Fruit fly (Drosophila melanogaster) whole organism, wandering third instar larva: ENCODE data around the gene CG43731.

Experiments used
- Abd-B ChIP-seq: fragments of >200 bp; optimal IDR thresholded peaks from 2 replicates; lab custom pipeline; 2017; ENCODE audit warnings: missing biosample characterization, missing genetic modification characterization
- Dfd ChIP-seq: fragments of >200 bp; optimal IDR thresholded peaks from 2 replicates; lab custom pipeline; 2017; ENCODE audit warnings: missing biosample characterization, missing genetic modification characterization
- Dif ChIP-seq: fragments of 200-275, 200-300 bp; sonication (Bioruptor generic); optimal IDR thresholded peaks from 2 replicates; lab custom pipeline; 2018; ENCODE audit warnings: missing biosample characterization, missing genetic modification characterization; ENCODE audit not compliant: partially characterized antibody
- GATAd ChIP-seq: sonication (Bioruptor generic); optimal IDR thresholded peaks from 2 replicates; lab custom pipeline; 2016; ENCODE audit warnings: missing biosample characterization, missing genetic modification characterization
- HLH106 ChIP-seq: fragments of 200-800 bp; optimal IDR thresholded peaks from 3 replicates; lab custom pipeline; 2019; ENCODE audit warnings: missing biosample characterization, mild to moderate bottlenecking, missing genetic modification characterization, moderate library complexity
- Hnf4 ChIP-seq: fragments of 200-800 bp; sonication (Bioruptor generic); optimal IDR thresholded peaks from 2 replicates; lab custom pipeline; 2016; ENCODE audit warnings: missing biosample characterization, mild to moderate bottlenecking, missing genetic modification characterization
- Hr78 ChIP-seq: fragments of >200 bp; optimal IDR thresholded peaks from 2 replicates; lab custom pipeline; 2017; ENCODE audit warnings: missing biosample characterization, missing genetic modification characterization
- Hr83 ChIP-seq: fragments of 200-300 bp; sonication (Bioruptor generic); optimal IDR thresholded peaks from 2 replicates; lab custom pipeline; 2016; ENCODE audit warnings: missing biosample characterization, mild to moderate bottlenecking, missing genetic modification characterization, moderate library complexity; ENCODE audit not compliant: poor library complexity, severe bottlenecking
- Jra ChIP-seq: sonication (Bioruptor generic); optimal IDR thresholded peaks from 2 replicates; lab custom pipeline; 2016; ENCODE audit warnings: missing biosample characterization, missing genetic modification characterization
- Mio ChIP-seq: sonication (Bioruptor generic); optimal IDR thresholded peaks from 2 replicates; lab custom pipeline; 2016; ENCODE audit warnings: missing biosample characterization, missing genetic modification characterization
- Myc ChIP-seq: fragments of >200 bp; optimal IDR thresholded peaks from 2 replicates; lab custom pipeline; 2017
- N ChIP-seq: fragments of >200 bp; optimal IDR thresholded peaks from 2 replicates; lab custom pipeline; 2018; ENCODE audit warnings: missing biosample characterization, missing external identifiers, missing genetic modification characterization
- OdsH ChIP-seq: fragments of 200-800 bp; sonication (Bioruptor generic); optimal IDR thresholded peaks from 2 replicates; lab custom pipeline; 2016; ENCODE audit warnings: missing biosample characterization, mild to moderate bottlenecking, missing genetic modification characterization
- Rel ChIP-seq, 2 experiments: fragments of 200-800 bp; sonication (Bioruptor generic) in 1 of 2; optimal IDR thresholded peaks; 2 replicates in 1 of 2; 3 replicates in 1 of 2; lab custom pipeline; 2016 to 2019; ENCODE audit warnings: mild to moderate bottlenecking in 2 of 2, missing biosample characterization in 2 of 2, missing genetic modification characterization in 2 of 2, moderate library complexity in 1 of 2
- Sp1 ChIP-seq: fragments of 200-800 bp; sonication (Bioruptor generic); optimal IDR thresholded peaks from 3 replicates; lab custom pipeline; 2019; ENCODE audit warnings: missing biosample characterization, mild to moderate bottlenecking, missing genetic modification characterization, moderate library complexity
- Vsx2 ChIP-seq: fragments of 200-300, 225-300 bp; sonication (Bioruptor generic); optimal IDR thresholded peaks from 2 replicates; lab custom pipeline; 2018; ENCODE audit warnings: missing biosample characterization, missing genetic modification characterization; ENCODE audit not compliant: partially characterized antibody
- br ChIP-seq: fragments of 200-800 bp; sonication (Bioruptor generic); optimal IDR thresholded peaks from 2 replicates; lab custom pipeline; 2016; ENCODE audit warnings: missing biosample characterization, missing genetic modification characterization
- dl ChIP-seq, 2 experiments: fragments of 175-275, 200-275 bp in 1 of 2; fragments of 200-275 bp in 1 of 2; sonication (Bioruptor generic); optimal IDR thresholded peaks; lab custom pipeline; 2018; ENCODE audit warnings: mild to moderate bottlenecking in 2 of 2, missing biosample characterization in 2 of 2, missing genetic modification characterization in 2 of 2, moderate library complexity in 2 of 2; ENCODE audit not compliant: partially characterized antibody in 2 of 2, insufficient read depth in 1 of 2
- dsf ChIP-seq: sonication (Bioruptor generic); optimal IDR thresholded peaks from 2 replicates; lab custom pipeline; 2016; ENCODE audit warnings: missing biosample characterization, missing genetic modification characterization, borderline replicate concordance
- ey ChIP-seq: fragments of 200-800 bp; sonication (Bioruptor generic); optimal IDR thresholded peaks from 2 replicates; lab custom pipeline; 2016; ENCODE audit warnings: missing biosample characterization, missing genetic modification characterization
- fru ChIP-seq: fragments of 200-800 bp; sonication (Bioruptor generic); optimal IDR thresholded peaks from 3 replicates; lab custom pipeline; 2016; ENCODE audit warnings: missing biosample characterization, mild to moderate bottlenecking, missing genetic modification characterization
- h ChIP-seq: fragments of 200-800 bp; sonication (Bioruptor generic); optimal IDR thresholded peaks from 3 replicates; lab custom pipeline; 2016; ENCODE audit warnings: missing biosample characterization, mild to moderate bottlenecking, missing genetic modification characterization
- jim ChIP-seq: fragments of 175-275, 200-325 bp; sonication (Bioruptor generic); optimal IDR thresholded peaks from 2 replicates; lab custom pipeline; 2016; ENCODE audit warnings: missing biosample characterization, mild to moderate bottlenecking, missing genetic modification characterization
- lola ChIP-seq: fragments of >200 bp; optimal IDR thresholded peaks from 2 replicates; lab custom pipeline; 2017; ENCODE audit warnings: missing biosample characterization, missing genetic modification characterization
- psq ChIP-seq: fragments of 200-800 bp; sonication (Bioruptor generic); optimal IDR thresholded peaks from 3 replicates; lab custom pipeline; 2017; ENCODE audit warnings: missing biosample characterization, mild to moderate bottlenecking, missing genetic modification characterization, moderate library complexity
- rgr ChIP-seq: fragments of 200-800 bp; sonication (Bioruptor generic); optimal IDR thresholded peaks from 3 replicates; lab custom pipeline; 2016; ENCODE audit warnings: missing biosample characterization, mild to moderate bottlenecking, missing genetic modification characterization
- sage ChIP-seq: fragments of 200-800 bp; sonication (Bioruptor generic); optimal IDR thresholded peaks from 2 replicates; lab custom pipeline; 2016; ENCODE audit warnings: missing biosample characterization, mild to moderate bottlenecking, missing genetic modification characterization
- sv ChIP-seq: fragments of 200-800 bp; sonication (Bioruptor generic); optimal IDR thresholded peaks from 3 replicates; lab custom pipeline; 2016; ENCODE audit warnings: missing biosample characterization, missing genetic modification characterization
- tai ChIP-seq: sonication (Bioruptor generic); optimal IDR thresholded peaks from 2 replicates; lab custom pipeline; 2016; ENCODE audit warnings: missing biosample characterization, missing genetic modification characterization
- woc ChIP-seq: sonication (Bioruptor generic); optimal IDR thresholded peaks from 2 replicates; lab custom pipeline; 2016; ENCODE audit warnings: missing biosample characterization, mild to moderate bottlenecking, missing genetic modification characterization

The CG43731 gene

dm6 chr2L:19103176-19103921 is 1.5 kb downstream of the CG43731 start:
- TF ChIP-seq tai (GFP tag; lab: Kevin White, UChicago), result no peak
- TF ChIP-seq woc (GFP tag; lab: Kevin White, UChicago), result no peak
- no peak for TF ChIP-seq HLH106 (tag; lab: Kevin White, UChicago)
- no peak for TF ChIP-seq dsf (GFP tag; lab: Kevin White, UChicago)
- no peak for TF ChIP-seq br (GFP tag; lab: Kevin White, UChicago)
- no peak for TF ChIP-seq GATAd (GFP tag; lab: Kevin White, UChicago)

- no peak for TF ChIP-seq dsf (GFP tag; lab: Kevin White, UChicago)
- TF ChIP-seq Hnf4 (GFP tag; lab: Kevin White, UChicago), result no peak
- no peak for TF ChIP-seq lola
- no peak for TF ChIP-seq HLH106 (tag; lab: Kevin White, UChicago)
- no peak for TF ChIP-seq Dfd (GFP tag; lab: Kevin White, UChicago)
- TF ChIP-seq rgr (GFP tag; lab: Kevin White, UChicago), result no peak
- no peak for TF ChIP-seq Sp1
- TF ChIP-seq Vsx2, result no peak
- TF ChIP-seq N (GFP tag; lab: Kevin White, UChicago), result no peak
- TF ChIP-seq tai (GFP tag; lab: Kevin White, UChicago), result no peak
- TF ChIP-seq Hr83 (GFP tag; lab: Kevin White, UChicago), result no peak
- TF ChIP-seq sv (GFP tag; lab: Kevin White, UChicago), result no peak
- no peak for TF ChIP-seq Abd-B
- TF ChIP-seq jim (GFP tag; lab: Kevin White, UChicago), result no peak
- TF ChIP-seq Rel (GFP tag; optimal IDR thresholded peaks at IDR 0.05; lab: Kevin White, UChicago), result no peak
- TF ChIP-seq Rel (tag; optimal IDR thresholded peaks at IDR 0.05; lab: Kevin White, UChicago), result no peak
- no peak for TF ChIP-seq Mio (GFP tag; lab: Kevin White, UChicago)
- no peak for TF ChIP-seq ey
Measured at dm6 chr2L:19104383-19104782, 2.5 kb downstream of the CG43731 start.

- no peak for TF ChIP-seq Mio (GFP tag; lab: Kevin White, UChicago)
- TF ChIP-seq dsf (GFP tag; lab: Kevin White, UChicago), result no peak
- no peak for TF ChIP-seq OdsH (GFP tag; lab: Kevin White, UChicago)
- TF ChIP-seq N (GFP tag; lab: Kevin White, UChicago), result no peak
- no peak for TF ChIP-seq tai (GFP tag; lab: Kevin White, UChicago)
- no peak for TF ChIP-seq GATAd (GFP tag; lab: Kevin White, UChicago)
Measured at dm6 chr2L:19106235-19106634, 4.4 kb downstream of the CG43731 start.

- TF ChIP-seq Dif (GFP tag; lab: Kevin White, UChicago) (peak; percentile 75), Myc (lab: Kevin White, UChicago) (no peak), Vsx2 (peak; percentile 84), h (peak; percentile 3)
- TF ChIP-seq, all 38 proteins: peak for 3
Measured at dm6 chr2L:19108377-19108876, 6.6 kb downstream of the CG43731 start, which contains the start of gene Lim3. TSS of gene Lim3 (minus strand) at chr2L:19108427.

dm6 chr2L:19109625-19110204 is 7.9 kb downstream of the CG43731 start, which contains the start of gene amd:
TSS of gene amd (plus strand) at chr2L:19110154.
- no peak for TF ChIP-seq ey
- TF ChIP-seq sage (GFP tag; lab: Kevin White, UChicago), result no peak
- no peak for TF ChIP-seq Dfd (GFP tag; lab: Kevin White, UChicago)
- no peak for TF ChIP-seq h
- no peak for TF ChIP-seq psq (GFP tag; lab: Kevin White, UChicago)
- no peak for TF ChIP-seq sv (GFP tag; lab: Kevin White, UChicago)
- TF ChIP-seq fru (GFP tag; lab: Kevin White, UChicago), result no peak
- no peak for TF ChIP-seq Myc (lab: Kevin White, UChicago)
- no peak for TF ChIP-seq Dif (GFP tag; lab: Kevin White, UChicago)
- TF ChIP-seq Rel (GFP tag; optimal IDR thresholded peaks at IDR 0.05; lab: Kevin White, UChicago), result no peak
- TF ChIP-seq Rel (tag; optimal IDR thresholded peaks at IDR 0.05; lab: Kevin White, UChicago), result no peak
- no peak for TF ChIP-seq Hr78 (GFP tag; lab: Kevin White, UChicago)
- TF ChIP-seq lola, result no peak
- no peak for TF ChIP-seq Vsx2
- no peak for TF ChIP-seq dl (GFP tag; optimal IDR thresholded peaks at IDR 0.05; lab: Kevin White, UChicago; ENCODE audit: insufficient read depth in 1 of 2, partially characterized antibody in 2 of 2)
- no peak for TF ChIP-seq Abd-B
- no peak for TF ChIP-seq N (GFP tag; lab: Kevin White, UChicago)
- no peak for TF ChIP-seq rgr (GFP tag; lab: Kevin White, UChicago)
- no peak for TF ChIP-seq jim (GFP tag; lab: Kevin White, UChicago)
- TF ChIP-seq Jra (GFP tag; lab: Kevin White, UChicago), result no peak
- no peak for TF ChIP-seq tai (GFP tag; lab: Kevin White, UChicago)
